Worm (Caenorhabditis elegans): Measurements from ENCODE around the gene nmy-1.

ce11 chrX:2877433-2877832, 31.9 kb upstream of the nmy-1 start:
- TF ChIP-seq tbx-2 (tag; optimal IDR thresholded peaks at IDR 0.05) (no peak), jun-1 (tag; optimal IDR thresholded peaks at IDR 0.05) (no peak), lin-39 (tag; optimal IDR thresholded peaks at IDR 0.05) (no peak), ceh-82 (tag; optimal IDR thresholded peaks at IDR 0.05) (no peak), skn-1 (tag; optimal IDR thresholded peaks at IDR 0.05) (no peak), pha-4 (tag; optimal IDR thresholded peaks at IDR 0.05) (no peak), aly-2 (tag; optimal IDR thresholded peaks at IDR 0.05) (no peak), ama-1 (optimal IDR thresholded peaks at IDR 0.05) (no peak), R02D3.7 (tag; optimal IDR thresholded peaks at IDR 0.05) (no peak), fkh-10 (GFP tag; optimal IDR thresholded peaks at IDR 0.05) (no peak), snpc-4 (tag; optimal IDR thresholded peaks at IDR 0.05) (no peak), mdl-1 (tag; optimal IDR thresholded peaks at IDR 0.05) (no peak), nhr-12 (tag; optimal IDR thresholded peaks at IDR 0.05) (no peak), nhr-25 (tag; optimal IDR thresholded peaks at IDR 0.05) (no peak)

Measured in whole organism, L3 larva.